Worm (Caenorhabditis elegans) whole organism, young adult: ENCODE measurements around the gene bgnt-1.3.

Experiments
- F10E7.11 ChIP-seq: sonication (generic microtip); optimal IDR thresholded peaks from 2 replicates; lab custom pipeline; 2017; ENCODE audit warnings: mild to moderate bottlenecking, missing genetic modification characterization, moderate library complexity, missing compliant biosample characterization
- Y53F4B.3 ChIP-seq: fragments of 200-800 bp; sonication (Bioruptor generic); IDR thresholded peaks from 2 replicates; pipeline ENCODE4 v1.3.6; 2022; ENCODE audit warnings: missing genetic modification reagents, missing genetic modification characterization, missing compliant biosample characterization
- aptf-2 ChIP-seq: fragments of 200-800 bp; sonication (Bioruptor generic); conservative IDR thresholded peaks from 2 replicates; pipeline ENCODE4 v1.3.6; 2022; ENCODE audit warnings: missing genetic modification reagents, missing genetic modification characterization, missing compliant biosample characterization
- efl-1 ChIP-seq: fragments of 150-350 bp; optimal IDR thresholded peaks from 2 replicates; lab custom pipeline; 2014; ENCODE audit warnings: missing biosample characterization, missing genetic modification reagents, missing genetic modification characterization
- egrh-3 ChIP-seq: fragments of 200-800 bp; sonication (Bioruptor generic); IDR thresholded peaks from 2 replicates; pipeline ENCODE4 v1.3.6; 2022; ENCODE audit warnings: missing genetic modification reagents, missing genetic modification characterization, missing compliant biosample characterization
- him-1 ChIP-seq: sonication (generic microtip); optimal IDR thresholded peaks from 2 replicates; lab custom pipeline; 2016; ENCODE audit warnings: missing genotype, missing genetic modification reagents, missing genetic modification characterization, missing compliant biosample characterization
- let-607 ChIP-seq, 2 experiments: fragments of 200-800 bp in 1 of 2; sonication (Bioruptor generic) in 1 of 2; sonication (generic microtip) in 1 of 2; optimal IDR thresholded peaks; 2 replicates each; lab custom pipeline; 2016 to 2018; ENCODE audit warnings: mild to moderate bottlenecking in 2 of 2, missing compliant biosample characterization in 2 of 2, missing genetic modification characterization in 2 of 2, moderate library complexity in 2 of 2, missing genotype in 1 of 2
- lir-1 ChIP-seq: fragments of 200-800 bp; sonication (Bioruptor generic); conservative IDR thresholded peaks from 2 replicates; pipeline ENCODE4 v1.3.6; 2022; ENCODE audit warnings: missing genetic modification reagents, missing genetic modification characterization, missing compliant biosample characterization
- lsl-1 ChIP-seq: fragments of 200-800 bp; sonication (Bioruptor generic); optimal IDR thresholded peaks from 2 replicates; lab custom pipeline; 2018; ENCODE audit warnings: mild to moderate bottlenecking, missing genetic modification characterization, moderate library complexity, missing compliant biosample characterization
- rcor-1 ChIP-seq: fragments of 200-800 bp; sonication (Bioruptor generic); IDR thresholded peaks from 2 replicates; pipeline ENCODE4 v1.3.6; 2022; ENCODE audit warnings: missing genetic modification reagents, missing genetic modification characterization, missing compliant biosample characterization
- zim-3 ChIP-seq: sonication (generic microtip); optimal IDR thresholded peaks from 2 replicates; lab custom pipeline; 2017; ENCODE audit warnings: mild to moderate bottlenecking, missing genetic modification characterization, moderate library complexity, missing compliant biosample characterization
- ztf-28 ChIP-seq: fragments of 200-800 bp; sonication (Bioruptor generic); IDR thresholded peaks from 2 replicates; pipeline ENCODE4 v1.3.6; 2022; ENCODE audit warnings: missing genetic modification reagents, missing genetic modification characterization, missing compliant biosample characterization
- ztf-3 ChIP-seq: fragments of 200-800 bp; sonication (Bioruptor generic); optimal IDR thresholded peaks from 2 replicates; lab custom pipeline; 2018; ENCODE audit warnings: mild to moderate bottlenecking, missing genetic modification characterization, missing compliant biosample characterization

The bgnt-1.3 gene

ce11 chrV:16204888-16205287 is 51.4 kb downstream of the bgnt-1.3 start, which contains the start of gene irld-26:
Gene irld-26, plus strand, starts transcription at chrV:16205188.
- TF ChIP-seq rcor-1 (GFP tag; lab: Robert Waterston, UW) = no peak
- TF ChIP-seq let-607 (tag; optimal IDR thresholded peaks at IDR 0.05; lab: Kevin White, UChicago) = no peak
- TF ChIP-seq Y53F4B.3 = no peak
- no peak for TF ChIP-seq lir-1 (GFP tag; lab: Robert Waterston, UW)
- TF ChIP-seq aptf-2 (GFP tag; lab: Robert Waterston, UW) = no peak
- TF ChIP-seq zim-3 (tag; lab: Kevin White, UChicago) = no peak
- no peak for TF ChIP-seq ztf-3 (GFP tag; lab: Kevin White, UChicago)
- no peak for TF ChIP-seq efl-1
- no peak for TF ChIP-seq ztf-28 (GFP tag; lab: Robert Waterston, UW)
- no peak for TF ChIP-seq F10E7.11
- no peak for TF ChIP-seq egrh-3 (GFP tag; lab: Robert Waterston, UW)
- TF ChIP-seq him-1 (tag; lab: Kevin White, UChicago) = no peak
- TF ChIP-seq lsl-1 (GFP tag; lab: Kevin White, UChicago) = no peak
